Fruit fly (Drosophila melanogaster): ENCODE data around the gene CG3402.

CG3402 gene

DNA sequence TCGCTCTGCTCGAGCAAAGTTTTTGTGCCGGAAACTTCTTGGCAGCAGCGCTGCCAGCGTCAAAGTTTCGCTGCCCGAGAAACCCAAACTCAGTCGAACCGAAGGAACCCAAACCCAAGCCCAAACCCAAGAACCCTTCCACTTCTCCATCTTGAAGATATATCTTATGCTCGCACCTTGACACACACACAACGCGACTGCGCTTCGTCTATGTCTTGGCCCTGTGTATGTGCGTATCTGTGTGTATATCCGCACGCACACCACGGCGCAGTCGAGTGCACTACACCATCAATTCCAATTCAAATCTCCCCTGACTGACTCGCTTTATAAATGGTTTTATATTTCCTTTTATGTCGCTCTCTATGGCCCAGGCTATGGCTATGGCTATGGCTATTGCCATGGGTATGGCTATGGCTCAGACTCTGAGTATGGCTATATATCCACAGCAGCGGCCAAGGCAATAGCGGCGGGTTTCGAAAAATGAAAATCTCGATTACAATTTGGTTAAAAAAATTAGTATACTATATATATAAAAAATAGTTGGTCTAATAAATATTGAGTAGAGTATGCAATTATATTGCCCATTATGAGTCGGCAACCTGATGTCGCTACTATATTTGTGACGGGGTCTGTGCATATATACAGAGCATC lies 43.8 kb upstream of the CG3402 start (continued):
- TF ChIP-seq Hr51 (GFP tag; optimal IDR thresholded peaks at IDR 0.05), result peak; percentile 81 to 96
- TF ChIP-seq peb (GFP tag; IDR thresholded peaks at IDR 0.05), result peak; percentile 91
- peak; percentile 81 for TF ChIP-seq dimm (GFP tag; IDR thresholded peaks at IDR 0.05)
- peak; percentile 93 for TF ChIP-seq nau (GFP tag; optimal IDR thresholded peaks at IDR 0.05)
- TF ChIP-seq Hey (tag; optimal IDR thresholded peaks at IDR 0.05), result peak; percentile 40
- TF ChIP-seq bcd (GFP tag; optimal IDR thresholded peaks at IDR 0.05), result peak; percentile 95
- peak; percentile 29 for TF ChIP-seq Atf3 (GFP tag; optimal IDR thresholded peaks at IDR 0.05)
- peak; percentile 93 for TF ChIP-seq CG15601 (tag; optimal IDR thresholded peaks at IDR 0.05)
- TF ChIP-seq D19A (tag; optimal IDR thresholded peaks at IDR 0.05), result peak; percentile 94
- peak; percentile 86 for TF ChIP-seq gt (GFP tag; IDR thresholded peaks at IDR 0.05)
- peak; percentile 74 for TF ChIP-seq CG2116 (GFP tag; optimal IDR thresholded peaks at IDR 0.05)
- TF ChIP-seq CG2889 (GFP tag; IDR thresholded peaks at IDR 0.05), result peak; percentile 89
- TF ChIP-seq CG4328 (GFP tag; optimal IDR thresholded peaks at IDR 0.05), result peak; percentile 74
- peak; percentile 89 for TF ChIP-seq sens-2 (GFP tag; IDR thresholded peaks at IDR 0.05)
- TF ChIP-seq Ssrp (tag; optimal IDR thresholded peaks at IDR 0.05), result peak; percentile 95
- TF ChIP-seq Trl (optimal IDR thresholded peaks at IDR 0.05), result no peak
- peak; percentile 61 for TF ChIP-seq Trl (GFP tag; optimal IDR thresholded peaks at IDR 0.05)
- peak; percentile 94 for TF ChIP-seq CG32767 (GFP tag; IDR thresholded peaks at IDR 0.05)
- peak; percentile 97 for TF ChIP-seq dmrt99B (tag; optimal IDR thresholded peaks at IDR 0.05)
- TF ChIP-seq her (GFP tag; optimal IDR thresholded peaks at IDR 0.05), result no peak
- TF ChIP-seq CG7786 (GFP tag; optimal IDR thresholded peaks at IDR 0.05), result peak; percentile 39
- TF ChIP-seq sqz (GFP tag; optimal IDR thresholded peaks at IDR 0.05), result peak; percentile 92
- TF ChIP-seq Hsf (GFP tag; optimal IDR thresholded peaks at IDR 0.05), result peak; percentile 77
- TF ChIP-seq bab2 (GFP tag; optimal IDR thresholded peaks at IDR 0.05), result peak; percentile 69
- TF ChIP-seq CG3163 (GFP tag; optimal IDR thresholded peaks at IDR 0.05), result no peak
- peak; percentile 93 for TF ChIP-seq ase (GFP tag; IDR thresholded peaks at IDR 0.05)
- TF ChIP-seq Gug (GFP tag; IDR thresholded peaks at IDR 0.05), result peak; percentile 93
- peak; percentile 77 for TF ChIP-seq Deaf1 (tag; optimal IDR thresholded peaks at IDR 0.05)
- TF ChIP-seq Dad (GFP tag; optimal IDR thresholded peaks at IDR 0.05), result peak; percentile 66
- peak; percentile 93 for TF ChIP-seq Hand (GFP tag; optimal IDR thresholded peaks at IDR 0.05)
- TF ChIP-seq ind (GFP tag; optimal IDR thresholded peaks at IDR 0.05), result peak; percentile 93
- peak; percentile 96 for TF ChIP-seq tgo (GFP tag; IDR thresholded peaks at IDR 0.05)
- no peak for TF ChIP-seq CG7963 (GFP tag; IDR thresholded peaks at IDR 0.05; ENCODE audit: partially characterized antibody)
- TF ChIP-seq CG4424 (GFP tag; optimal IDR thresholded peaks at IDR 0.05), result peak; percentile 96
- TF ChIP-seq Sox100B (GFP tag; optimal IDR thresholded peaks at IDR 0.05), result peak; percentile 94
- TF ChIP-seq ato (GFP tag; IDR thresholded peaks at IDR 0.05; ENCODE audit: partially characterized antibody), result no peak
- peak; percentile 96 to 97 for TF ChIP-seq bsh (GFP tag; optimal IDR thresholded peaks at IDR 0.05)
- peak; percentile 87 for TF ChIP-seq D19B (GFP tag; optimal IDR thresholded peaks at IDR 0.05)
- peak; percentile 97 for TF ChIP-seq unpg (GFP tag; optimal IDR thresholded peaks at IDR 0.05)
- TF ChIP-seq CG11398 (GFP tag; optimal IDR thresholded peaks at IDR 0.05), result peak; percentile 47
- TF ChIP-seq wor (GFP tag; IDR thresholded peaks at IDR 0.05), result peak; percentile 90
- peak; percentile 89 for TF ChIP-seq Vsx1 (GFP tag; optimal IDR thresholded peaks at IDR 0.05)
- TF ChIP-seq CG31224 (GFP tag; IDR thresholded peaks at IDR 0.05), result peak; percentile 90
- peak; percentile 97 for TF ChIP-seq CG32532 (GFP tag; IDR thresholded peaks at IDR 0.05)
- peak; percentile 83 for TF ChIP-seq CG10462 (GFP tag; optimal IDR thresholded peaks at IDR 0.05)
- peak; percentile 90 for TF ChIP-seq bowl (GFP tag; IDR thresholded peaks at IDR 0.05)
- peak; percentile 95 for TF ChIP-seq CG30431 (GFP tag; optimal IDR thresholded peaks at IDR 0.05)
- TF ChIP-seq chinmo (GFP tag; IDR thresholded peaks at IDR 0.05; ENCODE audit: partially characterized antibody), result 0 out of 4 replicates have a peak, but pooled peaks have one; percentile 19
- TF ChIP-seq Ets65A (GFP tag), result peak; percentile 90
- TF ChIP-seq CG18599 (GFP tag; optimal IDR thresholded peaks at IDR 0.05), result peak; percentile 98

Data from whole organism, embryonic.